Worm (Caenorhabditis elegans) whole organism, early embryonic: Measurements from ENCODE around the gene cpsf-2.

Source experiments
- B0310.2 ChIP-seq: sonication (generic microtip); optimal IDR thresholded peaks from 2 replicates; lab custom pipeline; 2016; ENCODE audit warnings: mild to moderate bottlenecking, missing genetic modification characterization, missing compliant biosample characterization
- F13C5.2 ChIP-seq: sonication (generic microtip); optimal IDR thresholded peaks from 2 replicates; lab custom pipeline; 2017; ENCODE audit warnings: mild to moderate bottlenecking, missing genetic modification characterization, inconsistent platforms, missing compliant biosample characterization
- aly-1 ChIP-seq: sonication (generic microtip); optimal IDR thresholded peaks from 2 replicates; lab custom pipeline; 2016; ENCODE audit warnings: missing genetic modification characterization, missing compliant biosample characterization
- ama-1 ChIP-seq: fragments of 150-350 bp; optimal IDR thresholded peaks from 2 replicates; lab custom pipeline; 2014
- ceh-13 ChIP-seq: fragments of 200-800 bp; sonication (Bioruptor generic); optimal IDR thresholded peaks from 2 replicates; lab custom pipeline; 2018; ENCODE audit warnings: mild to moderate bottlenecking, missing genetic modification characterization, missing compliant biosample characterization
- ceh-36 ChIP-seq: sonication (generic microtip); optimal IDR thresholded peaks from 2 replicates; lab custom pipeline; 2016; ENCODE audit warnings: missing genetic modification characterization, inconsistent platforms, missing compliant biosample characterization
- ets-7 ChIP-seq: sonication (generic microtip); optimal IDR thresholded peaks from 2 replicates; lab custom pipeline; 2016; ENCODE audit warnings: missing genotype, missing genetic modification characterization, missing compliant biosample characterization
- flt-1 ChIP-seq: fragments of 200-800 bp; sonication (Bioruptor generic); IDR thresholded peaks from 2 replicates; pipeline ENCODE4 v1.3.6; 2022; ENCODE audit warnings: missing genetic modification characterization, missing compliant biosample characterization
- hmbx-1 ChIP-seq: sonication (generic microtip); optimal IDR thresholded peaks from 2 replicates; lab custom pipeline; 2016; ENCODE audit warnings: mild to moderate bottlenecking, missing genetic modification characterization, missing compliant biosample characterization
- hmg-4 ChIP-seq: fragments of 200-800 bp; sonication (Bioruptor generic); optimal IDR thresholded peaks from 2 replicates; lab custom pipeline; 2018; ENCODE audit warnings: mild to moderate bottlenecking, missing genetic modification characterization, missing compliant biosample characterization
- hnd-1 ChIP-seq: sonication (generic microtip); optimal IDR thresholded peaks from 2 replicates; lab custom pipeline; 2016; ENCODE audit warnings: missing genetic modification characterization, missing compliant biosample characterization
- pes-1 ChIP-seq: fragments of 200-800 bp; sonication (Bioruptor generic); IDR thresholded peaks from 2 replicates; pipeline ENCODE4 v1.3.6; 2022; ENCODE audit warnings: missing genetic modification reagents, missing genetic modification characterization, missing compliant biosample characterization
- scrt-1 ChIP-seq: fragments of 200-800 bp; sonication (Bioruptor generic); IDR thresholded peaks from 2 replicates; pipeline ENCODE4 v1.3.6; 2022; ENCODE audit warnings: missing genetic modification characterization, missing compliant biosample characterization
- sea-1 ChIP-seq: fragments of 200-800 bp; sonication (Bioruptor generic); conservative IDR thresholded peaks from 2 replicates; pipeline ENCODE4 v1.3.6; 2022; ENCODE audit warnings: missing genetic modification characterization, missing compliant biosample characterization
- tbx-11 ChIP-seq: fragments of 200-800 bp; sonication (Bioruptor generic); IDR thresholded peaks from 2 replicates; pipeline ENCODE4 v1.3.6; 2022; ENCODE audit warnings: missing genetic modification characterization, missing compliant biosample characterization
- tbx-37 ChIP-seq: fragments of 200-800 bp; sonication (Bioruptor generic); conservative IDR thresholded peaks from 2 replicates; pipeline ENCODE4 v1.3.6; 2022; ENCODE audit warnings: missing genetic modification reagents, missing genetic modification characterization, missing compliant biosample characterization
- tra-4 ChIP-seq: sonication (generic microtip); optimal IDR thresholded peaks from 2 replicates; lab custom pipeline; 2017; ENCODE audit warnings: missing genetic modification characterization, missing compliant biosample characterization

The cpsf-2 gene

DNA sequence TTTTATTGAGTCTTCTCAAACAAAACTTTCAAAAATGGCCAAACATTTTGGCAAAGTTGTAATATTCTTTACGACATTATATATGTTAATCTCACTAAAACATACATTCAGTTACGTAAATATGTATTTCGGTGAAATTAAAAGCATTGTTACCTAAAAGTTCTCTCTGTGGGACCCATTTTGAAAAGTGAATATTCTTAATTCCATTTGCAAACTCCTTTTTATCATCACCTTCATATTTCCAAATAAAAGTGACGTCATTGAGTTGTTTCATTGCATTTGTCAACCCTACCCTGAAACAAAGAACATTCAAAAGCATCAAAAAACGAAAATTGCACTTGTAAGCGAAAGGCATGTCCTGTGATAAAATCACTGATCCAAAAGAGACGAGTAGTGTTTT is 38.6 kb upstream of the cpsf-2 start:
- TF ChIP-seq hmbx-1 (tag; lab: Kevin White, UChicago) (no peak), ceh-13 (no peak), aly-1 (tag; lab: Kevin White, UChicago) (no peak), F13C5.2 (tag; lab: Kevin White, UChicago) (no peak), tbx-37 (GFP tag; lab: Robert Waterston, UW) (no peak), pes-1 (GFP tag; lab: Robert Waterston, UW) (no peak), hmg-4 (GFP tag; lab: Kevin White, UChicago) (no peak), flt-1 (GFP tag; lab: Robert Waterston, UW) (no peak), ama-1 (lab: Kevin White, UChicago) (no peak)

DNA sequence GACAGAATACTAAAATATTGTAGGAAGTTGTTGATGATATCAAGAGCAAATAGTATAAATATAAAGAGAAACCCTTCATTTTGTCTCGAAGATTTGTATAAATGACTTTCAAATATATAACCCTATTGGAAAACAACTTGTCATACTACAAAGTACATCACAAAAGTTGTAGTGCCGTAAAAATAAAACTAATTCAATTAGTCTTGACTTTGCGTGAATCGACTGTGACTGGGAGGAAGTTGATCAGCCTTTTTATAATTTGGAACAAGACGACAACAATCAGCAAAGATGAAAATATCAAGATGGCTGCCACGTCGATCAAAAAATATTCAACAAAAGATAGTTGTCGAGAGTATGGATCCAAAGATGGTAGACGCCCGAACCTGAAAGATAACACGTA is 37.1 kb upstream of the cpsf-2 start, which contains the start of gene ugt-40:
TSS of gene ugt-40 (minus strand) at position 101 of the 400 bp plus-strand sequence.
- no peak for TF ChIP-seq pes-1 (GFP tag; lab: Robert Waterston, UW)
- TF ChIP-seq hnd-1 (tag; lab: Kevin White, UChicago) = no peak
- no peak for TF ChIP-seq sea-1
- TF ChIP-seq tbx-37 (GFP tag; lab: Robert Waterston, UW) = no peak
- no peak for TF ChIP-seq ama-1 (lab: Kevin White, UChicago)
- TF ChIP-seq ceh-13 = no peak
- no peak for TF ChIP-seq aly-1 (tag; lab: Kevin White, UChicago)
- TF ChIP-seq flt-1 (GFP tag; lab: Robert Waterston, UW) = no peak
- no peak for TF ChIP-seq B0310.2 (tag; lab: Kevin White, UChicago)
- no peak for TF ChIP-seq hmbx-1 (tag; lab: Kevin White, UChicago)
- TF ChIP-seq ets-7 (tag; lab: Kevin White, UChicago) = no peak
- no peak for TF ChIP-seq tbx-11 (GFP tag; lab: Robert Waterston, UW)
- TF ChIP-seq ceh-36 (tag; lab: Kevin White, UChicago) = no peak
- no peak for TF ChIP-seq tra-4 (tag; lab: Kevin White, UChicago)
- no peak for TF ChIP-seq scrt-1
- no peak for TF ChIP-seq F13C5.2 (tag; lab: Kevin White, UChicago)

DNA sequence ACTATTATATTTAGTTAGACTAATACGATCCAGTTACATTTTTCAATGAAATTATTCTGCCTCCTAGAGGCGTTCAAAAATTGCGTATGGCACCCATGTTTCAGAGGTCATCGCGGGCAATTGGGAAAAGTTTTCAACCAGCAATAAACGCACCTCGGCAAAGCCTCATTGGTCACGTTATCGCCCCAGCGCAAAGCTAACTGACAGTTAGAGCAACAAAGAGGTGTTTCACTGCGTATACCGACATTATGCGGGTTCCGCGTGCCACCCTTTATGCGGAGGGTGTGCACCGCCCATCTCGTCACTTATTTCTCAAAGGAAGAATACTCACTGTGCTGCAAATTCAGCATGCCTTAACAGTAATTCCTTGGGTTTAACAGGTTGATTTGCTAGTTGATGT is 36.3 kb upstream of the cpsf-2 start:
- TF ChIP-seq tbx-37 (GFP tag; lab: Robert Waterston, UW) = no peak
- TF ChIP-seq sea-1 = 0 out of 2 replicates have a peak, but pooled peaks have one; percentile 37
- TF ChIP-seq tra-4 (tag; lab: Kevin White, UChicago) = no peak
- TF ChIP-seq tbx-11 (GFP tag; lab: Robert Waterston, UW) = 0 out of 2 replicates have a peak, but pooled peaks have one; percentile 29

DNA sequence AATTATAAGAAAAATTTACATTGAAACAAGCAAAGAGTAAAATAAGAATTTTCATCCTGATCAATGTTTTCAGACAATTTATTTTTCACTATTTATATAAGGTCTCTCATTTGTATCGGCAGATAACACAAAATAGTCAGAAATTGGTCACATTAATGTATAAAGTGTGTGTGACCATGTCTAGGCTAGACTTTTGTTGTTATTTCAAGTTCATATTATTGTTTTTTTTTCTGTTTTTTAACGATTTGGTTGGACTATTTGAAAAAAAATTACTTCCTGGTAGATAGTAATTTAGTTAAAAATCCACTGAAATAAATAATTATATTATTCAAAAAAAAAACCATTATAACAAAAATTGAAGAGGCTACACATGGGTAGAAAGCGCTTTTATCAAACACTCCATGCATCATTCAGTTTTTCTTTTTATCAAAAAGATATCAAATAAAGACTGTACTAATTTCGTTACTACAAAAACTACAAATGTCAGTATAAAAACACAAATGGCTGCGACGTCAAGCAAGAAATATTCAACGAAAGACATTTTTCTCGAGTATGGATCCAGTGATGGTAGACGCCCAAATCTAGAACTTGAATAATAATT is 33.6 kb upstream of the cpsf-2 start, which contains the start of gene ugt-37:
TSS of gene ugt-37 (minus strand) at position 69 of the 601 bp plus-strand sequence.
- TF ChIP-seq ama-1 (lab: Kevin White, UChicago) (no peak), B0310.2 (tag; lab: Kevin White, UChicago) (no peak), F13C5.2 (tag; lab: Kevin White, UChicago) (no peak), hnd-1 (tag; lab: Kevin White, UChicago) (no peak), pes-1 (GFP tag; lab: Robert Waterston, UW) (no peak), sea-1 (no peak), scrt-1 (no peak), ceh-36 (tag; lab: Kevin White, UChicago) (no peak), aly-1 (tag; lab: Kevin White, UChicago) (no peak), hmbx-1 (tag; lab: Kevin White, UChicago) (no peak), tbx-11 (GFP tag; lab: Robert Waterston, UW) (no peak), hmg-4 (GFP tag; lab: Kevin White, UChicago) (no peak)

DNA sequence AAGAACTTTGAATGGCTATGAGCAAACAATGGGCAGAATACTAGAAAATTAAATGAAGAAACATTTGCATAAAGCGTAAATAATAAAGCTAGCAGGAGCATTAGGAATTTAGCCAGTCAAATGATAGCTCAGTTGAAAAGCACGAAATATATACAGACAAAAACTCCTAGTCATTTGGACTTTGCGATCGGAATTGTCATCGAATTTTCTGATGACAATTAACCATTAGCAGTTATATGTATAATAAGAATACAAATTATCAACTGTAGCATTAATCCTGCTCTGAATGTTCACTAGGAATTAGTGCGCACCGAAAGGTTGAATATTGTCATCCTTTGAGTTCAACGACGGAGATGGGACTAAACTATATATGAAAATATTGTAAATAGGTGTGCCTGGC is 31.6 kb upstream of the cpsf-2 start, which contains the start of gene ugt-38:
TSS of gene ugt-38 (minus strand) at position 101 of the 400 bp plus-strand sequence.
- no peak for TF ChIP-seq hnd-1 (tag; lab: Kevin White, UChicago)
- no peak for TF ChIP-seq flt-1 (GFP tag; lab: Robert Waterston, UW)
- TF ChIP-seq scrt-1 = no peak
- no peak for TF ChIP-seq aly-1 (tag; lab: Kevin White, UChicago)
- no peak for TF ChIP-seq ama-1 (lab: Kevin White, UChicago)
- TF ChIP-seq hmbx-1 (tag; lab: Kevin White, UChicago) = no peak
- TF ChIP-seq B0310.2 (tag; lab: Kevin White, UChicago) = no peak
- no peak for TF ChIP-seq tbx-11 (GFP tag; lab: Robert Waterston, UW)
- TF ChIP-seq ets-7 (tag; lab: Kevin White, UChicago) = no peak
- no peak for TF ChIP-seq tra-4 (tag; lab: Kevin White, UChicago)
- TF ChIP-seq ceh-36 (tag; lab: Kevin White, UChicago) = no peak
- TF ChIP-seq hmg-4 (GFP tag; lab: Kevin White, UChicago) = no peak
- no peak for TF ChIP-seq pes-1 (GFP tag; lab: Robert Waterston, UW)
- no peak for TF ChIP-seq sea-1
- no peak for TF ChIP-seq tbx-37 (GFP tag; lab: Robert Waterston, UW)
- no peak for TF ChIP-seq F13C5.2 (tag; lab: Kevin White, UChicago)

DNA sequence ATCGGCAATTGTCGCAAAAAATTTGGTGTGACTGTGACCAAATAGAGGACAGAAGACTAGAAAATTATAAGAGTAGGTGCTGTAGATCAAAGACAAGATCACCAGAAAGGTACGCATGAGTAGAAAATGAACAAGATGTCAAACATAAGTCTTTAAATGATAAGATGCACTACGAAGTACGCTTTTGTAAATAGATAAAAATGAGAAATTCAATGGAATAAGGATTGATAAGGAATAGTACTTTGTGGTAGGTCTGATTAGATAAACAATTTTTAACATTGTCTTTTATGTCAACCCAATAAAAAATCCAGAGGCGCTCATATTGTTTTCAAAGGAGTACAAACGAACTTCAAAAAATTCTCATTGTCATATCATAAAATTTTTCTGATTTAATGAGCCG is 28.4 kb upstream of the cpsf-2 start, which contains the start of gene F10D2.8:
TSS of gene F10D2.8 (minus strand) at position 145 of the 400 bp plus-strand sequence.
- TF ChIP-seq ceh-13 (no peak), aly-1 (tag; lab: Kevin White, UChicago) (no peak), ets-7 (tag; lab: Kevin White, UChicago) (no peak), F13C5.2 (tag; lab: Kevin White, UChicago) (no peak), flt-1 (GFP tag; lab: Robert Waterston, UW) (no peak), tbx-37 (GFP tag; lab: Robert Waterston, UW) (no peak), B0310.2 (tag; lab: Kevin White, UChicago) (no peak), scrt-1 (no peak), sea-1 (no peak), tbx-11 (GFP tag; lab: Robert Waterston, UW) (no peak), pes-1 (GFP tag; lab: Robert Waterston, UW) (no peak), ceh-36 (tag; lab: Kevin White, UChicago) (no peak), ama-1 (lab: Kevin White, UChicago) (no peak), hmg-4 (GFP tag; lab: Kevin White, UChicago) (no peak)
